Worm (Caenorhabditis elegans) whole organism, young adult: ENCODE results near the gene ZC449.5.

Experiments used
- B0336.3 ChIP-seq: fragments of 200-800 bp; sonication (Bioruptor generic); IDR thresholded peaks from 2 replicates; pipeline ENCODE4 v1.3.6; 2022; ENCODE audit warnings: missing genetic modification characterization, missing compliant biosample characterization
- C06A6.2 ChIP-seq: fragments of 200-800 bp; sonication (Bioruptor generic); conservative IDR thresholded peaks from 2 replicates; pipeline ENCODE4 v1.3.6; 2022; ENCODE audit warnings: missing genetic modification characterization, missing compliant biosample characterization
- F49E8.2 ChIP-seq: sonication (generic microtip); optimal IDR thresholded peaks from 3 replicates; lab custom pipeline; 2017; ENCODE audit warnings: missing genetic modification characterization, mild to moderate bottlenecking, missing compliant biosample characterization, antibody characterized with exemption, moderate library complexity; ENCODE audit not compliant: insufficient read depth
- Y67H2A.10 ChIP-seq: fragments of 200-800 bp; sonication (Bioruptor generic); conservative IDR thresholded peaks from 2 replicates; pipeline ENCODE4 v1.3.6; 2022; ENCODE audit warnings: missing genetic modification reagents, missing genetic modification characterization, missing compliant biosample characterization
- ZK185.1 ChIP-seq: sonication (generic microtip); optimal IDR thresholded peaks from 2 replicates; lab custom pipeline; 2016; ENCODE audit warnings: mild to moderate bottlenecking, missing genetic modification characterization, missing compliant biosample characterization; ENCODE audit not compliant: poor library complexity, severe bottlenecking
- aptf-3 ChIP-seq: fragments of 200-800 bp; sonication (Bioruptor generic); IDR thresholded peaks from 2 replicates; pipeline ENCODE4 v1.3.6; 2022; ENCODE audit warnings: missing genetic modification characterization, missing compliant biosample characterization
- atf-7 ChIP-seq: sonication (generic microtip); optimal IDR thresholded peaks from 2 replicates; lab custom pipeline; 2017; ENCODE audit warnings: mild to moderate bottlenecking, missing genetic modification characterization, missing compliant biosample characterization
- attf-6 ChIP-seq: fragments of 200-800 bp; sonication (Bioruptor generic); IDR thresholded peaks from 2 replicates; pipeline ENCODE4 v1.3.6; 2022; ENCODE audit warnings: missing genetic modification reagents, missing genetic modification characterization, missing compliant biosample characterization
- bed-1 ChIP-seq: fragments of 200-800 bp; sonication (Bioruptor generic); IDR thresholded peaks from 2 replicates; pipeline ENCODE4 v1.3.6; 2022; ENCODE audit warnings: missing genetic modification reagents, missing genetic modification characterization, missing compliant biosample characterization
- cebp-2 ChIP-seq: fragments of 200-800 bp; sonication (Bioruptor generic); IDR thresholded peaks from 2 replicates; pipeline ENCODE4 v1.3.6; 2022; ENCODE audit warnings: missing genetic modification characterization, missing compliant biosample characterization
- ceh-27 ChIP-seq: fragments of 200-800 bp; sonication (Bioruptor generic); optimal IDR thresholded peaks from 2 replicates; lab custom pipeline; 2018; ENCODE audit warnings: mild to moderate bottlenecking, missing genetic modification characterization, moderate library complexity, missing compliant biosample characterization
- ceh-40 ChIP-seq: fragments of 200-800 bp; sonication (Bioruptor generic); IDR thresholded peaks from 2 replicates; pipeline ENCODE4 v1.3.6; 2022; ENCODE audit warnings: missing genetic modification characterization, missing compliant biosample characterization
- ceh-79 ChIP-seq: sonication (generic microtip); optimal IDR thresholded peaks from 2 replicates; lab custom pipeline; 2017; ENCODE audit warnings: mild to moderate bottlenecking, missing genetic modification characterization, missing compliant biosample characterization
- dpff-1 ChIP-seq: sonication (generic microtip); optimal IDR thresholded peaks from 2 replicates; lab custom pipeline; 2017; ENCODE audit warnings: mild to moderate bottlenecking, missing genetic modification characterization, missing compliant biosample characterization
- efl-1 ChIP-seq: fragments of 150-350 bp; optimal IDR thresholded peaks from 2 replicates; lab custom pipeline; 2014; ENCODE audit warnings: missing biosample characterization, missing genetic modification reagents, missing genetic modification characterization
- gei-17 ChIP-seq: fragments of 200-800 bp; sonication (Bioruptor generic); optimal IDR thresholded peaks from 2 replicates; lab custom pipeline; 2018; ENCODE audit warnings: mild to moderate bottlenecking, missing genetic modification characterization, missing compliant biosample characterization
- hlh-12 ChIP-seq: sonication (generic microtip); optimal IDR thresholded peaks from 2 replicates; lab custom pipeline; 2016; ENCODE audit warnings: missing genetic modification characterization, missing compliant biosample characterization
- hrde-1 ChIP-seq: sonication (generic microtip); optimal IDR thresholded peaks from 2 replicates; lab custom pipeline; 2016; ENCODE audit warnings: missing genetic modification characterization, mild to moderate bottlenecking, missing compliant biosample characterization, moderate library complexity, missing genotype, missing genetic modification reagents, borderline replicate concordance
- lag-1 ChIP-seq: fragments of 200-800 bp; sonication (Bioruptor generic); IDR thresholded peaks from 2 replicates; pipeline ENCODE4 v1.3.6; 2022; ENCODE audit warnings: missing genetic modification reagents, missing genetic modification characterization, missing compliant biosample characterization
- let-526 ChIP-seq: fragments of 200-800 bp; sonication (Bioruptor generic); IDR thresholded peaks from 2 replicates; pipeline ENCODE4 v1.3.6; 2022; ENCODE audit warnings: missing genetic modification reagents, missing genetic modification characterization, missing compliant biosample characterization
- lin-35 ChIP-seq, 3 experiments: fragments of 150-350 bp in 2 of 3; sonication (generic microtip) in 1 of 3; optimal IDR thresholded peaks; 2 replicates each; lab custom pipeline; 2014 to 2018; ENCODE audit warnings: missing biosample characterization in 3 of 3, missing genetic modification characterization in 3 of 3, missing genetic modification reagents in 3 of 3
- lin-54 ChIP-seq: fragments of 200-800 bp; sonication (Bioruptor generic); optimal IDR thresholded peaks from 2 replicates; lab custom pipeline; 2018; ENCODE audit warnings: mild to moderate bottlenecking, missing genetic modification characterization, missing compliant biosample characterization
- lsl-1 ChIP-seq: fragments of 200-800 bp; sonication (Bioruptor generic); optimal IDR thresholded peaks from 2 replicates; lab custom pipeline; 2018; ENCODE audit warnings: mild to moderate bottlenecking, missing genetic modification characterization, moderate library complexity, missing compliant biosample characterization
- madf-3 ChIP-seq: fragments of 200-800 bp; sonication (Bioruptor generic); IDR thresholded peaks from 2 replicates; pipeline ENCODE4 v1.3.6; 2022; ENCODE audit warnings: missing genetic modification reagents, missing genetic modification characterization, missing compliant biosample characterization
- nfya-2 ChIP-seq: fragments of 200-800 bp; sonication (Bioruptor generic); IDR thresholded peaks from 2 replicates; pipeline ENCODE4 v1.3.6; 2022; ENCODE audit warnings: missing genetic modification reagents, missing genetic modification characterization, missing compliant biosample characterization
- repo-1 ChIP-seq: sonication (generic microtip); optimal IDR thresholded peaks from 2 replicates; lab custom pipeline; 2017; ENCODE audit warnings: mild to moderate bottlenecking, missing genetic modification characterization, missing compliant biosample characterization
- rpc-1 ChIP-seq, 2 experiments: fragments of 150-350 bp in 1 of 2; sonication (generic microtip) in 1 of 2; optimal IDR thresholded peaks; 2 replicates each; lab custom pipeline; 2014 to 2018; ENCODE audit warnings: missing biosample characterization in 1 of 2, missing genetic modification characterization in 1 of 2, missing genetic modification reagents in 1 of 2, missing genotype in 1 of 2
- snpc-1.1 ChIP-seq: sonication (generic microtip); optimal IDR thresholded peaks from 2 replicates; lab custom pipeline; 2017; ENCODE audit warnings: missing genetic modification characterization, mild to moderate bottlenecking, missing compliant biosample characterization, antibody characterized with exemption, moderate library complexity, missing genotype, missing genetic modification reagents; ENCODE audit not compliant: insufficient read depth
- snpc-1.3 ChIP-seq: sonication (generic microtip); optimal IDR thresholded peaks from 2 replicates; lab custom pipeline; 2017; ENCODE audit warnings: missing genetic modification characterization, mild to moderate bottlenecking, missing compliant biosample characterization, antibody characterized with exemption, moderate library complexity, missing genotype, missing genetic modification reagents; ENCODE audit not compliant: insufficient read depth
- snpc-3.4 ChIP-seq: sonication (generic microtip); optimal IDR thresholded peaks from 2 replicates; lab custom pipeline; 2017; ENCODE audit warnings: missing genetic modification characterization, mild to moderate bottlenecking, missing compliant biosample characterization, antibody characterized with exemption, moderate library complexity, missing genotype, missing genetic modification reagents
- tbx-9 ChIP-seq: sonication (generic microtip); optimal IDR thresholded peaks from 2 replicates; lab custom pipeline; 2016; ENCODE audit warnings: borderline replicate concordance, missing genetic modification characterization, inconsistent platforms, missing compliant biosample characterization
- tlf-1 ChIP-seq: fragments of 200-800 bp; sonication (Bioruptor generic); optimal IDR thresholded peaks from 2 replicates; lab custom pipeline; 2018; ENCODE audit warnings: mild to moderate bottlenecking, missing genetic modification characterization, missing compliant biosample characterization
- xnd-1 ChIP-seq: sonication (generic microtip); optimal IDR thresholded peaks from 2 replicates; lab custom pipeline; 2016; ENCODE audit warnings: missing genotype, missing genetic modification reagents, missing genetic modification characterization, missing compliant biosample characterization

The ZC449.5 gene

DNA sequence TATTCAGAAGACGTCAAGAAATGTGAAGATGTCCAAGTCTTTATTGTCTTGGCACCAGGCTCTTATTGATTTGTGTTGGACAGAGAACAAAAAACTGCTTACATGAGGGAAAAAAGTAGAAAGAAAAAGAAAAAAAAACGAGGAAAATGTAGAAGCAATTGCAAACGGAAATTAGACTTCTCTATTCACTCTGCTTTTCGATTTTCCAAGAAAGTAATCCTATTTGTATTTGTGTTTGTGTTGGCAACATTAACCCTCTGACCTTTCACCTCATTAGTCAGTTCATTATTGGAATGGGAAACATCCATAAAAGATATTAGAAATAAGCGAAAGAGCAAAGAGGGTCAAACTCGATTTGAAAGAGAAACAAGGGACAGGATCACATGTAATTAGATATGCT lies 5.8 kb downstream of the ZC449.5 start (continued):
- TF ChIP-seq madf-3 (GFP tag; lab: Robert Waterston, UW) (no peak), atf-7 (no peak), hlh-12 (tag; lab: Kevin White, UChicago) (no peak)

DNA sequence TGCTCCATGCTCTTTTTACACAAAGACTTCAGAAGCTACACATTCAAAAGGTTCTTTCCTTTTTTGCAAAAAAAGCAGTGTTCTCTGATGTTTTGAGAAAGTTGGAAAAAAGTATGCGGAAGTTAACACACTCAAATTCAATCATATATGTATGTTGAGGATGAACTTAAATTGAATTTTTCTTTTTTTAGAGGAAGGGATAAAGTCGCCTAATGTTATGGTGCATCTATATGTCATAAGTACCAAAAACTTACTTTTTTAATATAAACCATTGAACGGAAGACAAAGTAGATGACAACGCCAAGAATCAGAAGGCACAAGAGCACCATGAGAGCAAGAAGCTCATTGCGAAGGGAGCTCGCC lies 9.0 kb downstream of the ZC449.5 start:
- no peak for TF ChIP-seq snpc-1.3
- no peak for TF ChIP-seq lin-54 (GFP tag; lab: Kevin White, UChicago)
- TF ChIP-seq tlf-1 (GFP tag; lab: Kevin White, UChicago): no peak
- TF ChIP-seq lag-1: no peak
- TF ChIP-seq repo-1: no peak
- TF ChIP-seq ZK185.1 (tag; lab: Kevin White, UChicago): no peak
- no peak for TF ChIP-seq hrde-1 (tag; lab: Kevin White, UChicago)
- TF ChIP-seq C06A6.2 (GFP tag; lab: Robert Waterston, UW): no peak
- no peak for TF ChIP-seq cebp-2 (GFP tag; lab: Robert Waterston, UW)
- no peak for TF ChIP-seq dpff-1 (tag; lab: Kevin White, UChicago)
- TF ChIP-seq lsl-1 (GFP tag; lab: Kevin White, UChicago): no peak
- TF ChIP-seq gei-17: no peak
- TF ChIP-seq aptf-3 (GFP tag; lab: Robert Waterston, UW): no peak
- TF ChIP-seq ceh-27 (GFP tag; lab: Kevin White, UChicago): no peak
- TF ChIP-seq snpc-1.1 (tag; lab: Kevin White, UChicago): no peak
- TF ChIP-seq ceh-79 (tag; lab: Kevin White, UChicago): no peak
- TF ChIP-seq ceh-40 (GFP tag; lab: Robert Waterston, UW): no peak
- no peak for TF ChIP-seq lin-35 (GFP tag; optimal IDR thresholded peaks at IDR 0.05; lab: Kevin White, UChicago)

DNA sequence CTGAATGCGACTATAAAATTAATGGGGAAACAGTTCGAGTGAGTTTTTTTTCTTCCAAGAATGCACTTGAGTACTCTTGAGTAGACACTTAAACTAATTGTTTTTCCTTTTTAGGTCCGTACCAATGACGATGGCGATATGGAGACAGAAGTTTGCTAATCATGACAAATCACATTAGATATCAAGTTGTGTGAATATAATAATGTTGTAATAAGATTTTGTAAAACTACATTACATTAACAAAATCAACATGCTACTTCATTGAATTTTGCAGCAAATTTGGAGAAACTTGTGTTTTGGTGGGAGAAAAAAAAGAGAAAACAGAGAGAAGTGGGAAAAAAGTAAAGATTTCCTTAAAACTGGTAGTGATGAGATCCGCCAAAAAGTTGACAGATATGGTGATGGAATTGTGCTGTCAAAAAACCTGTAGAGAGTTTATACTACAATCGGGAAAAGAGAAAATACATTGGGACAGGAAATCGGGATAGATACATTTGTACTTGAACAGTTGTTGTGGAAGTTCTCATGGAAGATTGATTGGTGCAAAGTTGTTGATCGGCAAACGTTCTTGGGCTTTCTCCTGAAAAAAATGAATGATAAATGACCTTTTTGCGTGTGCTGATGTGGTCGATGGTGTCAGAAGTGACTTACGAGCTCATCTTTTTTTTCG lies 9.5 kb downstream of the ZC449.5 start:
- peak; percentile 73 for TF ChIP-seq ceh-27 (GFP tag; lab: Kevin White, UChicago)
- no peak for TF ChIP-seq ZK185.1 (tag; lab: Kevin White, UChicago)

DNA sequence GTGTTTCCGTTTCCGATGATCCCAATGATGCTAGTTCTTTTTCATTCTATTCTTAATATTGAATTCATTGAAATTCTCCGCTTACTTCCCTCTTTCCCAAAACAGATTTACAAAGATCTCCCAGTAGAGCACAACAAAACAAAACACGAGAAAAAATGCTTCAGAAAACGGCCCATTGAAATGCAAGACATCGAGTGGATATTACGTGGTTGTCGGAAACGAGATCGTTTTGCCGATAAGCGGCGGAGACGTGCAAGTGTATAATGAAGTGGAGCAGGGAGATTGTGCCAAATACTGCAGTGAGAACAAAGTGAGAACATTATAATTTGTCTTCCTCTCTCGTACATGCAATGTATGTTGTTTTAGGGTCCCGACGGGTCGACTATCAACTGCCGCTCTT lies 11.1 kb downstream of the ZC449.5 start:
- no peak for TF ChIP-seq nfya-2 (GFP tag; lab: Robert Waterston, UW)
- no peak for TF ChIP-seq lin-35 (GFP tag; optimal IDR thresholded peaks at IDR 0.05; lab: Kevin White, UChicago)
- no peak for TF ChIP-seq lsl-1 (GFP tag; lab: Kevin White, UChicago)
- no peak for TF ChIP-seq let-526 (GFP tag; lab: Robert Waterston, UW)
- TF ChIP-seq ceh-40 (GFP tag; lab: Robert Waterston, UW): no peak
- no peak for TF ChIP-seq efl-1 (GFP tag; lab: Kevin White, UChicago)
- no peak for TF ChIP-seq Y67H2A.10 (GFP tag; lab: Robert Waterston, UW)
- TF ChIP-seq B0336.3 (GFP tag; lab: Robert Waterston, UW): no peak
- no peak for TF ChIP-seq snpc-1.3
- TF ChIP-seq tbx-9 (tag; lab: Kevin White, UChicago): no peak
- TF ChIP-seq ceh-79 (tag; lab: Kevin White, UChicago): no peak
- TF ChIP-seq rpc-1 (optimal IDR thresholded peaks at IDR 0.05; lab: Kevin White, UChicago): no peak
- no peak for TF ChIP-seq rpc-1 (tag; optimal IDR thresholded peaks at IDR 0.05; lab: Kevin White, UChicago)
- no peak for TF ChIP-seq xnd-1 (tag; lab: Kevin White, UChicago)
- no peak for TF ChIP-seq bed-1 (GFP tag; lab: Robert Waterston, UW)
- no peak for TF ChIP-seq snpc-3.4 (tag; lab: Kevin White, UChicago)
- TF ChIP-seq attf-6 (GFP tag; lab: Robert Waterston, UW): no peak
- TF ChIP-seq cebp-2 (GFP tag; lab: Robert Waterston, UW): no peak
- no peak for TF ChIP-seq F49E8.2 (tag; lab: Kevin White, UChicago)
